Fruit fly (Drosophila melanogaster) whole organism: ENCODE results near the gene CG15047.

Experiments
- CG8478 ChIP-seq: fragments of >200 bp; optimal IDR thresholded peaks from 2 replicates; lab custom pipeline; 2018; ENCODE audit warnings: inconsistent platforms
- pan ChIP-seq: fragments of >200 bp; optimal IDR thresholded peaks from 2 replicates; lab custom pipeline; 2017
- psq ChIP-seq: fragments of >200 bp; optimal IDR thresholded peaks from 2 replicates; lab custom pipeline; 2017

DNA sequence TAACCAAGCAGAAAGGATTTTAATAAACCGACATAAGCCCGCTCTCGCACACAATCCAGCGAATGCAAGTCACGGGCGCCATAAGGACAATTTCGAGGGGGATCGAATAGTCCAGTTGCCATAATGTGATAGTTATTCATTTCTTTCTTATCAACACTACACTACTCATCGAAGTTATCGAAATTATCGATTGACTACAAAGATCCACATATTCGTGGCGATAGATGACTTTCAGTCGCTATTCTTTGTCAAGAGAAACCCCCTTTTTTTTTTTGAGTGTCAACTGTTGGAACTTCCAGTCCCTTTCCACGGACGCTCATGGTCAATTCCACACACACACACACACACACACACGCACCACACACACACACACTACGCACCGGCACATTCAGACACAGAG, 26.1 kb downstream of the CG15047 start:
- TF ChIP-seq pan (lab: Kevin White, UChicago) (no peak), psq (no peak), CG8478 (lab: Kevin White, UChicago) (no peak)
